Fruit fly (Drosophila melanogaster): ENCODE data around the gene CG31908.

CG31908 gene

dm6 chr2L:7065687-7066086, 38.5 kb upstream of the CG31908 start, which contains the start of gene Nuf2:
Gene Nuf2, minus strand, starts transcription at chr2L:7065837.
- TF ChIP-seq N (GFP tag; optimal IDR thresholded peaks at IDR 0.05): peak; percentile 83
- no peak for TF ChIP-seq Mio (GFP tag; optimal IDR thresholded peaks at IDR 0.05)
- no peak for TF ChIP-seq Abd-B (GFP tag; optimal IDR thresholded peaks at IDR 0.05)
- peak; percentile 33 for TF ChIP-seq Myc (optimal IDR thresholded peaks at IDR 0.05)

dm6 chr2L:7063721-7064179, 36.6 kb upstream of the CG31908 start, which contains the start of gene Sem1:
Gene Sem1, plus strand, starts transcription at chr2L:7063986.
- no peak for TF ChIP-seq Jra (GFP tag; optimal IDR thresholded peaks at IDR 0.05)
- TF ChIP-seq Abd-B (GFP tag; optimal IDR thresholded peaks at IDR 0.05): no peak
- no peak for TF ChIP-seq Hnf4 (GFP tag; optimal IDR thresholded peaks at IDR 0.05)
- peak; percentile 78 for TF ChIP-seq woc (GFP tag; optimal IDR thresholded peaks at IDR 0.05)
- no peak for TF ChIP-seq br (GFP tag; optimal IDR thresholded peaks at IDR 0.05)
- no peak for TF ChIP-seq GATAd (GFP tag; optimal IDR thresholded peaks at IDR 0.05)
- peak; percentile 85 for TF ChIP-seq Myc (optimal IDR thresholded peaks at IDR 0.05)
- peak; percentile 18 for TF ChIP-seq tai (GFP tag; optimal IDR thresholded peaks at IDR 0.05)
- no peak for TF ChIP-seq usp (GFP tag; optimal IDR thresholded peaks at IDR 0.05)
- no peak for TF ChIP-seq foxo (GFP tag; optimal IDR thresholded peaks at IDR 0.05)
- TF ChIP-seq OdsH (GFP tag; optimal IDR thresholded peaks at IDR 0.05): no peak
- TF ChIP-seq pan (optimal IDR thresholded peaks at IDR 0.05): no peak
- no peak for TF ChIP-seq CG32264 (GFP tag; optimal IDR thresholded peaks at IDR 0.05)
- TF ChIP-seq sv (GFP tag; optimal IDR thresholded peaks at IDR 0.05): no peak
- no peak for TF ChIP-seq psq (GFP tag; optimal IDR thresholded peaks at IDR 0.05)
- no peak for TF ChIP-seq Hr78 (GFP tag; optimal IDR thresholded peaks at IDR 0.05)
- TF ChIP-seq h (GFP tag; optimal IDR thresholded peaks at IDR 0.05): no peak
- TF ChIP-seq CG9705 (GFP tag; optimal IDR thresholded peaks at IDR 0.05): no peak
- TF ChIP-seq HLH106 (tag; optimal IDR thresholded peaks at IDR 0.05): peak; percentile 3
- TF ChIP-seq Dfd (GFP tag; optimal IDR thresholded peaks at IDR 0.05): no peak
- no peak for TF ChIP-seq Rel (GFP tag; optimal IDR thresholded peaks at IDR 0.05)
- TF ChIP-seq Rel (tag; optimal IDR thresholded peaks at IDR 0.05): peak; percentile 41
- TF ChIP-seq Mio (GFP tag; optimal IDR thresholded peaks at IDR 0.05): no peak
- TF ChIP-seq Hr83 (GFP tag; optimal IDR thresholded peaks at IDR 0.05; ENCODE audit: poor library complexity, severe bottlenecking): no peak
- no peak for TF ChIP-seq jim (GFP tag; optimal IDR thresholded peaks at IDR 0.05)
- no peak for TF ChIP-seq fru (GFP tag; optimal IDR thresholded peaks at IDR 0.05)
- TF ChIP-seq CrebA (GFP tag; optimal IDR thresholded peaks at IDR 0.05; ENCODE audit: borderline replicate concordance): no peak
- TF ChIP-seq Dif (GFP tag; optimal IDR thresholded peaks at IDR 0.05; ENCODE audit: partially characterized antibody): no peak
- no peak for TF ChIP-seq Vsx2 (GFP tag; optimal IDR thresholded peaks at IDR 0.05; ENCODE audit: partially characterized antibody)
- no peak for TF ChIP-seq sage (GFP tag; optimal IDR thresholded peaks at IDR 0.05)

- no peak for TF ChIP-seq rgr (GFP tag; optimal IDR thresholded peaks at IDR 0.05)
- TF ChIP-seq brk (GFP tag; optimal IDR thresholded peaks at IDR 0.05): no peak
- no peak for TF ChIP-seq Hr78 (GFP tag; optimal IDR thresholded peaks at IDR 0.05)
- TF ChIP-seq Myc (optimal IDR thresholded peaks at IDR 0.05): no peak
- no peak for TF ChIP-seq Vsx2 (GFP tag; optimal IDR thresholded peaks at IDR 0.05; ENCODE audit: partially characterized antibody)
- no peak for TF ChIP-seq Rel (GFP tag; optimal IDR thresholded peaks at IDR 0.05)
- TF ChIP-seq Rel (tag; optimal IDR thresholded peaks at IDR 0.05): no peak
- no peak for TF ChIP-seq dsf (GFP tag; optimal IDR thresholded peaks at IDR 0.05; ENCODE audit: borderline replicate concordance)
- no peak for TF ChIP-seq ey (GFP tag; optimal IDR thresholded peaks at IDR 0.05)
- TF ChIP-seq usp (GFP tag; optimal IDR thresholded peaks at IDR 0.05): no peak
- TF ChIP-seq Sp1 (GFP tag; optimal IDR thresholded peaks at IDR 0.05): no peak
- no peak for TF ChIP-seq Hnf4 (GFP tag; optimal IDR thresholded peaks at IDR 0.05)
- no peak for TF ChIP-seq Hr83 (GFP tag; optimal IDR thresholded peaks at IDR 0.05; ENCODE audit: poor library complexity, severe bottlenecking)
- no peak for TF ChIP-seq Jra (GFP tag; optimal IDR thresholded peaks at IDR 0.05)
- TF ChIP-seq OdsH (GFP tag; optimal IDR thresholded peaks at IDR 0.05): no peak
These were observed 33.6 kb upstream of the CG31908 start, which contains the start of gene Mst27D for dm6 chr2L:7060751-7061150. Gene Mst27D, minus strand, starts transcription at chr2L:7060851.
